Worm (Caenorhabditis elegans) whole organism, L2 larva: Measurements from ENCODE around the gene fmo-3.

Experiments
- elt-3 ChIP-seq: sonication (generic microtip); optimal IDR thresholded peaks from 2 replicates; lab custom pipeline; 2017; ENCODE audit warnings: missing biosample characterization, missing genetic modification characterization
- fos-1 ChIP-seq: fragments of 150-350 bp; optimal IDR thresholded peaks from 2 replicates; lab custom pipeline; 2014; ENCODE audit warnings: missing biosample characterization, missing genetic modification characterization
- mbf-1 ChIP-seq: sonication (generic microtip); optimal IDR thresholded peaks from 2 replicates; lab custom pipeline; 2017; ENCODE audit warnings: missing biosample characterization, missing genetic modification characterization
- nhr-12 ChIP-seq: fragments of 150-350 bp; optimal IDR thresholded peaks from 2 replicates; lab custom pipeline; 2014; ENCODE audit warnings: missing biosample characterization, missing genetic modification characterization
- nhr-21 ChIP-seq: fragments of 150-350 bp; optimal IDR thresholded peaks from 2 replicates; lab custom pipeline; 2014; ENCODE audit warnings: missing biosample characterization, missing genetic modification characterization
- nhr-23 ChIP-seq: fragments of 150-350 bp; optimal IDR thresholded peaks from 2 replicates; lab custom pipeline; 2014; ENCODE audit warnings: missing biosample characterization, missing genetic modification reagents, missing genetic modification characterization
- nhr-237 ChIP-seq: fragments of 150-350 bp; optimal IDR thresholded peaks from 2 replicates; lab custom pipeline; 2014; ENCODE audit warnings: missing biosample characterization, missing genetic modification characterization
- ztf-11 ChIP-seq: sonication (generic microtip); optimal IDR thresholded peaks from 2 replicates; lab custom pipeline; 2017; ENCODE audit warnings: missing biosample characterization, missing genetic modification characterization

ce11 chrIII:10740518-10740917, 46.0 kb downstream of the fmo-3 start, which contains the start of gene K01G5.8:
- TF ChIP-seq ztf-11 (tag; lab: Kevin White, UChicago) (no peak), nhr-21 (tag; lab: Kevin White, UChicago) (no peak), nhr-12 (tag; lab: Kevin White, UChicago) (no peak), nhr-237 (tag; lab: Kevin White, UChicago) (no peak), nhr-23 (no peak), mbf-1 (tag; lab: Kevin White, UChicago) (no peak), fos-1 (no peak), elt-3 (no peak)
